Worm (Caenorhabditis elegans): ENCODE measurements around the gene Y53F4B.36.

DNA sequence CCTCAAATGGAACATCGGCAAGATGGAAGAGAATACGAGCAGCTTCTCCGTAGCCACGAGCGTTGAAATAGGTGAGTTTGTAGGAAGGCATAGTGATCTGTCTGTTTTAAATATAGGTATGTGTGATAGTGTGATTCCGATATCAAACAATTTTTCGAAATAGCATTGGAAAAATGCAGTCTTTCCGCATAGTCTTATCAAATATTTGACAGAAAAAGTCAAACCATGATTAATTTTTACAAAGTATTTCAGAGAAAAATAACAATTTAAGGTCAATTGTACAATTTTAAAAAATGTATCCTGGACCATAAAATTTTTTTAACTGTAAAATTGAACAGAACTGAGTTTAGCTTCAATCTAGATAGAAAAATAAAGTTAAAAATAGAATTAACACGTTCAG, 11.3 kb upstream of the Y53F4B.36 start, which contains the start of gene gst-26:
- no peak for TF ChIP-seq nhr-28 (tag; optimal IDR thresholded peaks at IDR 0.05)
- no peak for TF ChIP-seq ama-1 (optimal IDR thresholded peaks at IDR 0.05)
- TF ChIP-seq unc-130 (tag; optimal IDR thresholded peaks at IDR 0.05): no peak
- TF ChIP-seq tbx-2 (tag; optimal IDR thresholded peaks at IDR 0.05): no peak
- TF ChIP-seq unc-62 (GFP tag; optimal IDR thresholded peaks at IDR 0.05): no peak
- no peak for TF ChIP-seq ztf-4 (tag; optimal IDR thresholded peaks at IDR 0.05)
- no peak for TF ChIP-seq sox-4 (tag; optimal IDR thresholded peaks at IDR 0.05)
- no peak for TF ChIP-seq egl-13 (tag; optimal IDR thresholded peaks at IDR 0.05)
- TF ChIP-seq ceh-82 (tag; optimal IDR thresholded peaks at IDR 0.05): no peak

Measured in whole organism, L1 larva.